Worm (Caenorhabditis elegans): Measurements from ENCODE around the gene sel-13.
A peak's percentile ranks its signal among the peaks of the same experiment; 100 is the strongest.

The sel-13 gene

ce11 chrIII:4649811-4650544, 50.0 kb downstream of the sel-13 start, which contains the start of gene ppm-2 (continued):
- TF ChIP-seq nhr-23 (tag; optimal IDR thresholded peaks at IDR 0.05) (peak; percentile 39), lin-39 (tag; optimal IDR thresholded peaks at IDR 0.05) (no peak), hmg-11 (tag; optimal IDR thresholded peaks at IDR 0.05) (no peak), lsy-12 (tag; optimal IDR thresholded peaks at IDR 0.05) (no peak), nhr-76 (tag; optimal IDR thresholded peaks at IDR 0.05) (no peak), eor-1 (tag; optimal IDR thresholded peaks at IDR 0.05) (no peak), lin-15B (tag; optimal IDR thresholded peaks at IDR 0.05) (no peak), pha-4 (tag; optimal IDR thresholded peaks at IDR 0.05) (no peak), ztf-4 (tag; optimal IDR thresholded peaks at IDR 0.05) (no peak), nhr-43 (tag; optimal IDR thresholded peaks at IDR 0.05; ENCODE audit: poor library complexity, severe bottlenecking) (no peak), elt-2 (tag; optimal IDR thresholded peaks at IDR 0.05) (peak; percentile 63), egl-27 (tag; optimal IDR thresholded peaks at IDR 0.05) (no peak), unc-39 (tag; optimal IDR thresholded peaks at IDR 0.05) (no peak), sea-2 (GFP tag; optimal IDR thresholded peaks at IDR 0.05) (no peak)
